Worm (Caenorhabditis elegans) whole organism, late embryonic: Measurements from ENCODE around the gene srw-137.

Source experiments
- C08G9.2 ChIP-seq: sonication (generic microtip); optimal IDR thresholded peaks from 2 replicates; lab custom pipeline; 2016; ENCODE audit warnings: mild to moderate bottlenecking, missing genetic modification characterization, moderate library complexity, missing compliant biosample characterization
- C38D4.7 ChIP-seq: fragments of 200-800 bp; sonication (Bioruptor generic); optimal IDR thresholded peaks from 2 replicates; lab custom pipeline; 2018; ENCODE audit warnings: mild to moderate bottlenecking, missing genetic modification characterization, moderate library complexity, missing compliant biosample characterization
- F13H6.1 ChIP-seq: sonication (generic microtip); optimal IDR thresholded peaks from 2 replicates; lab custom pipeline; 2016; ENCODE audit warnings: missing genetic modification characterization, missing compliant biosample characterization
- K02D7.2 ChIP-seq: sonication (generic microtip); optimal IDR thresholded peaks from 2 replicates; lab custom pipeline; 2017; ENCODE audit warnings: mild to moderate bottlenecking, missing genetic modification characterization, missing compliant biosample characterization
- K09A11.1 ChIP-seq: sonication (generic microtip); optimal IDR thresholded peaks from 2 replicates; lab custom pipeline; 2017; ENCODE audit warnings: antibody characterized with exemption, mild to moderate bottlenecking, missing genetic modification characterization, missing compliant biosample characterization; ENCODE audit not compliant: insufficient read depth
- T23F11.4 ChIP-seq: fragments of 200-800 bp; sonication (Bioruptor generic); optimal IDR thresholded peaks from 2 replicates; lab custom pipeline; 2018; ENCODE audit warnings: mild to moderate bottlenecking, missing genetic modification characterization, missing compliant biosample characterization
- Y22D7AL.16 ChIP-seq: sonication (generic microtip); optimal IDR thresholded peaks from 2 replicates; lab custom pipeline; 2016; ENCODE audit warnings: missing genetic modification characterization, missing compliant biosample characterization
- ama-1 ChIP-seq: fragments of 150-350 bp; optimal IDR thresholded peaks from 2 replicates; lab custom pipeline; 2014
- ceh-14 ChIP-seq: sonication (generic microtip); optimal IDR thresholded peaks from 2 replicates; lab custom pipeline; 2016; ENCODE audit warnings: missing genotype, missing genetic modification characterization, missing compliant biosample characterization
- ceh-19 ChIP-seq: fragments of 200-800 bp; sonication (Bioruptor generic); optimal IDR thresholded peaks from 2 replicates; lab custom pipeline; 2018; ENCODE audit warnings: mild to moderate bottlenecking, missing genetic modification characterization, missing compliant biosample characterization
- ceh-2 ChIP-seq: sonication (generic microtip); optimal IDR thresholded peaks from 2 replicates; lab custom pipeline; 2016; ENCODE audit warnings: missing genotype, missing genetic modification characterization, missing compliant biosample characterization
- ceh-22 ChIP-seq: sonication (generic microtip); optimal IDR thresholded peaks from 2 replicates; lab custom pipeline; 2017; ENCODE audit warnings: missing biosample characterization, missing genetic modification characterization
- ceh-24 ChIP-seq: sonication (generic microtip); optimal IDR thresholded peaks from 2 replicates; lab custom pipeline; 2016; ENCODE audit warnings: mild to moderate bottlenecking, missing genetic modification characterization, missing compliant biosample characterization
- ceh-45 ChIP-seq: fragments of 200-800 bp; sonication (Bioruptor generic); IDR thresholded peaks from 2 replicates; pipeline ENCODE4 v1.3.6; 2022; ENCODE audit warnings: missing genetic modification reagents, missing genetic modification characterization, missing compliant biosample characterization
- ceh-48 ChIP-seq: sonication (generic microtip); optimal IDR thresholded peaks from 2 replicates; lab custom pipeline; 2016; ENCODE audit warnings: missing genetic modification characterization, inconsistent platforms, missing compliant biosample characterization
- ceh-9 ChIP-seq: sonication (generic microtip); optimal IDR thresholded peaks from 2 replicates; lab custom pipeline; 2016; ENCODE audit warnings: mild to moderate bottlenecking, missing genetic modification characterization, inconsistent platforms, missing compliant biosample characterization
- dmd-4 ChIP-seq: sonication (generic microtip); optimal IDR thresholded peaks from 2 replicates; lab custom pipeline; 2016; ENCODE audit warnings: borderline replicate concordance, missing genetic modification characterization, missing compliant biosample characterization
- fax-1 ChIP-seq: sonication (generic microtip); optimal IDR thresholded peaks from 2 replicates; lab custom pipeline; 2016; ENCODE audit warnings: missing genotype, missing genetic modification characterization, missing compliant biosample characterization
- gmeb-2 ChIP-seq: sonication (generic microtip); optimal IDR thresholded peaks from 2 replicates; lab custom pipeline; 2016; ENCODE audit warnings: missing genetic modification characterization, inconsistent platforms, missing compliant biosample characterization
- lim-6 ChIP-seq: sonication (generic microtip); optimal IDR thresholded peaks from 2 replicates; lab custom pipeline; 2016; ENCODE audit warnings: missing genetic modification characterization, missing compliant biosample characterization
- lin-11 ChIP-seq: fragments of 200-800 bp; sonication (Bioruptor generic); optimal IDR thresholded peaks from 2 replicates; lab custom pipeline; 2018; ENCODE audit warnings: mild to moderate bottlenecking, missing genetic modification characterization, missing compliant biosample characterization
- mec-3 ChIP-seq: sonication (generic microtip); optimal IDR thresholded peaks from 2 replicates; lab custom pipeline; 2016; ENCODE audit warnings: borderline replicate concordance, missing genetic modification characterization, missing compliant biosample characterization
- nfya-1 ChIP-seq: sonication (generic microtip); optimal IDR thresholded peaks from 2 replicates; lab custom pipeline; 2017; ENCODE audit warnings: missing genetic modification characterization, mild to moderate bottlenecking, missing compliant biosample characterization, antibody characterized with exemption, moderate library complexity
- nhr-11 ChIP-seq: fragments of 150-350 bp; optimal IDR thresholded peaks from 2 replicates; lab custom pipeline; 2014; ENCODE audit warnings: missing biosample characterization, missing genetic modification characterization
- pax-1 ChIP-seq: fragments of 150-350 bp; optimal IDR thresholded peaks from 2 replicates; lab custom pipeline; 2014; ENCODE audit warnings: missing biosample characterization, missing genetic modification characterization
- pha-2 ChIP-seq: sonication (generic microtip); optimal IDR thresholded peaks from 2 replicates; lab custom pipeline; 2017; ENCODE audit warnings: mild to moderate bottlenecking, missing genetic modification characterization, missing compliant biosample characterization
- pha-4 ChIP-seq: fragments of 150-350 bp; optimal IDR thresholded peaks from 2 replicates; lab custom pipeline; 2018; ENCODE audit warnings: missing biosample characterization, missing genetic modification reagents, missing genetic modification characterization
- pqm-1 ChIP-seq: sonication (generic microtip); optimal IDR thresholded peaks from 2 replicates; lab custom pipeline; 2016; ENCODE audit warnings: missing genetic modification characterization, missing compliant biosample characterization
- pros-1 ChIP-seq: fragments of 150-350 bp; optimal IDR thresholded peaks from 2 replicates; lab custom pipeline; 2014; ENCODE audit warnings: missing biosample characterization, missing genetic modification reagents, missing genetic modification characterization
- rnt-1 ChIP-seq: sonication (generic microtip); optimal IDR thresholded peaks from 2 replicates; lab custom pipeline; 2016; ENCODE audit warnings: missing genetic modification characterization, missing compliant biosample characterization
- sdc-2 ChIP-seq: sonication (generic microtip); optimal IDR thresholded peaks from 2 replicates; lab custom pipeline; 2016; ENCODE audit warnings: missing genotype, missing genetic modification characterization, missing compliant biosample characterization
- tbx-2 ChIP-seq: sonication (generic microtip); optimal IDR thresholded peaks from 2 replicates; lab custom pipeline; 2016; ENCODE audit warnings: missing genetic modification characterization, missing compliant biosample characterization
- ttx-3 ChIP-seq: sonication (generic microtip); optimal IDR thresholded peaks from 2 replicates; lab custom pipeline; 2016; ENCODE audit warnings: missing genetic modification reagents, missing genetic modification characterization, missing compliant biosample characterization
- unc-3 ChIP-seq, 2 experiments: fragments of 200-800 bp in 1 of 2; sonication (Bioruptor generic) in 1 of 2; sonication (generic microtip) in 1 of 2; conservative IDR thresholded peaks in 1 of 2; optimal IDR thresholded peaks in 1 of 2; 2 replicates each; pipeline versions ENCODE4 v1.3.6 to Lab custom; 2016 to 2022; ENCODE audit warnings: missing compliant biosample characterization in 2 of 2, missing genetic modification characterization in 2 of 2, missing genetic modification reagents in 1 of 2
- unc-42 ChIP-seq: sonication (generic microtip); optimal IDR thresholded peaks from 2 replicates; lab custom pipeline; 2016; ENCODE audit warnings: missing genotype, missing genetic modification characterization, missing compliant biosample characterization
- unc-86 ChIP-seq: sonication (generic microtip); optimal IDR thresholded peaks from 2 replicates; lab custom pipeline; 2016; ENCODE audit warnings: missing genetic modification characterization, missing compliant biosample characterization
- zip-5 ChIP-seq: sonication (generic microtip); optimal IDR thresholded peaks from 2 replicates; lab custom pipeline; 2016; ENCODE audit warnings: missing genetic modification characterization, missing compliant biosample characterization

srw-137 gene

ce11 chrV:2943859-2944258 is at the start of gene srw-137:
Gene srw-137 (minus strand): TSS chrV:2943959.
- TF ChIP-seq ttx-3 (tag; lab: Kevin White, UChicago) = no peak
- TF ChIP-seq K09A11.1 (tag; lab: Kevin White, UChicago) = no peak
- TF ChIP-seq Y22D7AL.16 (tag; lab: Kevin White, UChicago) = no peak
- TF ChIP-seq fax-1 (tag; lab: Kevin White, UChicago) = no peak
- no peak for TF ChIP-seq ceh-24
- no peak for TF ChIP-seq ceh-45 (GFP tag; lab: Robert Waterston, UW)
- no peak for TF ChIP-seq ceh-22
- no peak for TF ChIP-seq C08G9.2 (tag; lab: Kevin White, UChicago)
- TF ChIP-seq ceh-14 = no peak
- TF ChIP-seq ceh-19 (GFP tag; lab: Kevin White, UChicago) = no peak
- no peak for TF ChIP-seq pha-4
- no peak for TF ChIP-seq F13H6.1
- no peak for TF ChIP-seq zip-5 (tag; lab: Kevin White, UChicago)

- TF ChIP-seq nhr-11 (tag; lab: Kevin White, UChicago) (no peak), gmeb-2 (tag; lab: Kevin White, UChicago) (no peak), sdc-2 (tag; lab: Kevin White, UChicago) (no peak), unc-86 (no peak), ceh-19 (GFP tag; lab: Kevin White, UChicago) (no peak)
Observed at ce11 chrV:2992060-2992459, 48.3 kb upstream of the srw-137 start.

- no peak for TF ChIP-seq pqm-1 (tag; lab: Kevin White, UChicago)
- TF ChIP-seq K09A11.1 (tag; lab: Kevin White, UChicago) = no peak
- TF ChIP-seq K02D7.2 (tag; lab: Kevin White, UChicago) = no peak
- TF ChIP-seq F13H6.1 = no peak
- TF ChIP-seq T23F11.4 (GFP tag; lab: Kevin White, UChicago) = no peak
- no peak for TF ChIP-seq lin-11 (tag; lab: Kevin White, UChicago)
- no peak for TF ChIP-seq ceh-9 (tag; lab: Kevin White, UChicago)
- no peak for TF ChIP-seq ceh-2 (tag; lab: Kevin White, UChicago)
- TF ChIP-seq Y22D7AL.16 (tag; lab: Kevin White, UChicago) = no peak
- no peak for TF ChIP-seq pros-1
Observed at ce11 chrV:2991485-2991884, 47.7 kb upstream of the srw-137 start, which contains the start of gene srw-121. Gene srw-121 (minus strand): TSS chrV:2991585.

- TF ChIP-seq nfya-1 = no peak
- no peak for TF ChIP-seq Y22D7AL.16 (tag; lab: Kevin White, UChicago)
- no peak for TF ChIP-seq rnt-1 (tag; lab: Kevin White, UChicago)
- TF ChIP-seq lim-6 (tag; lab: Kevin White, UChicago) = no peak
- TF ChIP-seq pax-1 (tag; lab: Kevin White, UChicago) = no peak
- no peak for TF ChIP-seq dmd-4 (tag; lab: Kevin White, UChicago)
- TF ChIP-seq ama-1 (lab: Kevin White, UChicago) = no peak
- no peak for TF ChIP-seq nhr-11 (tag; lab: Kevin White, UChicago)
- TF ChIP-seq zip-5 (tag; lab: Kevin White, UChicago) = no peak
- TF ChIP-seq tbx-2 = no peak
- no peak for TF ChIP-seq C08G9.2 (tag; lab: Kevin White, UChicago)
- no peak for TF ChIP-seq unc-3 (GFP tag; conservative IDR thresholded peaks at IDR 0.05; lab: Robert Waterston, UW)
- no peak for TF ChIP-seq unc-3 (tag; optimal IDR thresholded peaks at IDR 0.05; lab: Kevin White, UChicago)
- TF ChIP-seq pha-2 (tag; lab: Kevin White, UChicago) = no peak
- no peak for TF ChIP-seq mec-3 (tag; lab: Kevin White, UChicago)
- no peak for TF ChIP-seq ceh-48
- no peak for TF ChIP-seq C38D4.7
- TF ChIP-seq ceh-45 (GFP tag; lab: Robert Waterston, UW) = no peak
- no peak for TF ChIP-seq unc-42 (tag; lab: Kevin White, UChicago)
- TF ChIP-seq pha-4 = no peak
Observed at ce11 chrV:2987407-2987806, 43.6 kb upstream of the srw-137 start, which contains the start of gene srh-85. Gene srh-85 (minus strand): TSS chrV:2987507.
